Worm (Caenorhabditis elegans) whole organism, mixed stage, embryonic: Measurements from ENCODE around the gene srh-27.

Experiments
- drap-1 ChIP-seq: fragments of 200-800 bp; sonication (Bioruptor generic); optimal IDR thresholded peaks from 3 replicates; lab custom pipeline; 2018; ENCODE audit warnings: mild to moderate bottlenecking, missing genetic modification characterization, missing compliant biosample characterization
- flh-1 ChIP-seq: fragments of 200-800 bp; sonication (Bioruptor generic); optimal IDR thresholded peaks from 2 replicates; lab custom pipeline; 2018; ENCODE audit warnings: mild to moderate bottlenecking, missing genetic modification characterization, moderate library complexity, missing compliant biosample characterization
- lsy-2 ChIP-seq: fragments of 150-350 bp; optimal IDR thresholded peaks from 2 replicates; lab custom pipeline; 2014; ENCODE audit warnings: missing biosample characterization, missing genetic modification characterization
- mep-1 ChIP-seq: fragments of 150-350 bp; optimal IDR thresholded peaks from 2 replicates; lab custom pipeline; 2017; ENCODE audit warnings: missing biosample characterization, missing genetic modification reagents, missing genetic modification characterization, inconsistent platforms
- mls-2 ChIP-seq: sonication (generic microtip); optimal IDR thresholded peaks from 2 replicates; lab custom pipeline; 2016; ENCODE audit warnings: mild to moderate bottlenecking, missing genetic modification characterization, moderate library complexity, missing compliant biosample characterization
- nhr-12 ChIP-seq: fragments of 150-350 bp; optimal IDR thresholded peaks from 2 replicates; lab custom pipeline; 2014; ENCODE audit warnings: missing biosample characterization, missing genetic modification characterization
- nhr-237 ChIP-seq: fragments of 150-350 bp; optimal IDR thresholded peaks from 2 replicates; lab custom pipeline; 2014; ENCODE audit warnings: missing biosample characterization, missing genetic modification characterization
- nhr-76 ChIP-seq: sonication (generic microtip); optimal IDR thresholded peaks from 2 replicates; lab custom pipeline; 2017; ENCODE audit warnings: missing biosample characterization, missing genetic modification characterization
- pha-4 ChIP-seq: fragments of 150-350 bp; optimal IDR thresholded peaks from 2 replicates; lab custom pipeline; 2018; ENCODE audit warnings: missing biosample characterization, missing genetic modification reagents, missing genetic modification characterization
- snpc-4 ChIP-seq: fragments of 150-350 bp; optimal IDR thresholded peaks from 2 replicates; lab custom pipeline; 2014; ENCODE audit warnings: missing biosample characterization, missing genetic modification characterization
- sptf-1 ChIP-seq: sonication (generic microtip); optimal IDR thresholded peaks from 2 replicates; lab custom pipeline; 2017; ENCODE audit warnings: mild to moderate bottlenecking, missing genetic modification characterization, moderate library complexity, missing compliant biosample characterization
- tbx-8 ChIP-seq: fragments of 200-800 bp; sonication (Bioruptor generic); optimal IDR thresholded peaks from 2 replicates; lab custom pipeline; 2018; ENCODE audit warnings: mild to moderate bottlenecking, missing genetic modification characterization, moderate library complexity, missing compliant biosample characterization
- unc-120 ChIP-seq: sonication (generic microtip); optimal IDR thresholded peaks from 2 replicates; lab custom pipeline; 2017; ENCODE audit warnings: missing genetic modification characterization, missing compliant biosample characterization; ENCODE audit not compliant: poor library complexity, severe bottlenecking
- ztf-11 ChIP-seq: fragments of 150-350 bp; optimal IDR thresholded peaks from 2 replicates; lab custom pipeline; 2014; ENCODE audit warnings: missing biosample characterization, missing genetic modification characterization

- TF ChIP-seq unc-120 (tag; lab: Kevin White, UChicago) = no peak
- no peak for TF ChIP-seq ztf-11
- TF ChIP-seq pha-4 = no peak
- no peak for TF ChIP-seq tbx-8 (GFP tag; lab: Kevin White, UChicago)
- no peak for TF ChIP-seq nhr-237 (tag; lab: Kevin White, UChicago)
- no peak for TF ChIP-seq lsy-2 (tag; lab: Kevin White, UChicago)
- no peak for TF ChIP-seq mls-2 (tag; lab: Kevin White, UChicago)
- TF ChIP-seq nhr-76 = no peak
- no peak for TF ChIP-seq snpc-4
- no peak for TF ChIP-seq sptf-1 (tag; lab: Kevin White, UChicago)
- TF ChIP-seq nhr-12 = no peak
- TF ChIP-seq drap-1 (GFP tag; lab: Kevin White, UChicago) = no peak
- no peak for TF ChIP-seq flh-1 (GFP tag; lab: Kevin White, UChicago)
- no peak for TF ChIP-seq mep-1 (tag; lab: Kevin White, UChicago)
These were observed 22.6 kb upstream of the srh-27 start, which contains the start of gene daf-22 for ce11 chrII:12425644-12426222.
